Worm (Caenorhabditis elegans): ENCODE measurements around the gene C08F1.12.
"Not testable (repeated sequence)": the region's sequence is repeated elsewhere in the genome, so short reads cannot be mapped to it uniquely, and the experiment has no call there.

Gene C08F1.12

ce11 chrII:1782474-1782873, 23.8 kb downstream of the C08F1.12 start, which contains the start of gene math-4:
Gene math-4, minus strand, starts transcription at chrII:1782574.
- TF ChIP-seq elt-2 (tag; optimal IDR thresholded peaks at IDR 0.05), result peak; percentile 12
- TF ChIP-seq elt-3 (tag; optimal IDR thresholded peaks at IDR 0.05), result no peak

- TF ChIP-seq pqm-1 (tag; optimal IDR thresholded peaks at IDR 0.05); ama-1 (optimal IDR thresholded peaks at IDR 0.05); ceh-9 (tag; optimal IDR thresholded peaks at IDR 0.05): not testable (repeated sequence)
Observed at ce11 chrII:1775234-1775633, 31.0 kb downstream of the C08F1.12 start, which contains the start of gene F36H5.14. Gene F36H5.14, plus strand, starts transcription at chrII:1775534.

DNA sequence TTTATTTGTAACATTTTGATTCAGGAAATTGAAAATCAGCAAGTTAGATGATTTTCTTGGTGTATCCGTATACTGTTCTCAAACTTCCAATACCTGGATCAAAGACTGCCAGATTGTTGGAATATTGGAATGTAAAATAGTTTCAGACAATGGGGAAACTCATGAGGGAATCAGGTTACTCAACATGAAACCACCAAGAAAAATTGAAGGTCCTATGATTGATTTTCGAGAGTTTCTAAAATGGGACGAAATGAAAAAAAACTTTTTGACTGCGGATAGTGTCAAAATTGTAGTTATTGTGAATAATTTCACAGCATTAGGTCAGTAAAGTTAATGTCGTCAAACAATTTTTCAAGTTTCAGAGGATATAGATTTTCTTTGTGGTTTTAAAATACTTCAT, 34.5 kb downstream of the C08F1.12 start, which contains the start of gene math-3:
Gene math-3, plus strand, starts transcription at position 301 of the 400 bp plus-strand sequence.
- TF ChIP-seq hmg-11 (tag; optimal IDR thresholded peaks at IDR 0.05), result no peak
- no peak for TF ChIP-seq nhr-12 (tag; optimal IDR thresholded peaks at IDR 0.05)
- TF ChIP-seq eor-1 (tag; optimal IDR thresholded peaks at IDR 0.05), result no peak
- no peak for TF ChIP-seq mml-1 (tag; optimal IDR thresholded peaks at IDR 0.05)
- no peak for TF ChIP-seq ceh-9 (tag; optimal IDR thresholded peaks at IDR 0.05)
- TF ChIP-seq fkh-2 (tag; optimal IDR thresholded peaks at IDR 0.05), result no peak
- TF ChIP-seq daf-12 (tag; optimal IDR thresholded peaks at IDR 0.05), result no peak
- no peak for TF ChIP-seq aly-2 (tag; optimal IDR thresholded peaks at IDR 0.05)
- TF ChIP-seq zag-1 (tag; optimal IDR thresholded peaks at IDR 0.05), result no peak

ce11 chrII:1771347-1771746, 34.9 kb downstream of the C08F1.12 start, which contains the start of gene math-26:
Gene math-26, plus strand, starts transcription at chrII:1771647.
- TF ChIP-seq elt-2 (tag; optimal IDR thresholded peaks at IDR 0.05), result peak; percentile 21

DNA sequence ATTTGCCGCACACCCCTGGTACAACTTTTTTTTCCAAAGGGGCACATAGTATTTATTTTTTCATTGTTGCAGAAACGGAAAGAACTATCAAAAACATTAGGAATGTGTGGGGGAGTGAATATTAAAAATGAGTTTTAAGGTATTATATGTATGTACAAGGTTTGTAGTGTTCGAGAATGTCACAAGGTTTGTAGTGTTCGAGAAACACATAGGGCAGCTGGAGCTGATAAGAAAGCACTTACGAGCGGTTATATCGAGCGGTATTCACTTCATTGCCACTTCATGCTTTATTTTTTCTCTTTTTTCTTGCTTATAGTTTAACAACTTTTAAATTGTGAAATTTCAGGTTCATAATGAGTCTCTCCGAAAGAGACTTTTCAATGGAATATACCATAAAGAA, 38.8 kb downstream of the C08F1.12 start:
- TF ChIP-seq pqm-1 (tag; optimal IDR thresholded peaks at IDR 0.05) (peak; percentile 39), elt-2 (tag; optimal IDR thresholded peaks at IDR 0.05) (peak; percentile 75)

- TF ChIP-seq unc-39 (tag; optimal IDR thresholded peaks at IDR 0.05) (no peak), nhr-76 (tag; optimal IDR thresholded peaks at IDR 0.05) (no peak), jun-1 (tag; optimal IDR thresholded peaks at IDR 0.05) (no peak), daf-12 (tag; optimal IDR thresholded peaks at IDR 0.05) (no peak), fkh-10 (GFP tag; optimal IDR thresholded peaks at IDR 0.05) (no peak), lsy-12 (tag; optimal IDR thresholded peaks at IDR 0.05) (no peak), nhr-11 (tag; optimal IDR thresholded peaks at IDR 0.05) (no peak), lin-39 (tag; optimal IDR thresholded peaks at IDR 0.05) (no peak), lin-15B (tag; optimal IDR thresholded peaks at IDR 0.05) (no peak), zag-1 (tag; optimal IDR thresholded peaks at IDR 0.05) (no peak), mdl-1 (tag; optimal IDR thresholded peaks at IDR 0.05) (no peak), nhr-25 (tag; optimal IDR thresholded peaks at IDR 0.05) (no peak), elt-2 (tag; optimal IDR thresholded peaks at IDR 0.05) (no peak), ama-1 (optimal IDR thresholded peaks at IDR 0.05) (no peak), pqm-1 (tag; optimal IDR thresholded peaks at IDR 0.05) (no peak), fos-1 (tag; optimal IDR thresholded peaks at IDR 0.05) (no peak), ceh-9 (tag; optimal IDR thresholded peaks at IDR 0.05) (no peak)
Observed at ce11 chrII:1766715-1767114, 39.5 kb downstream of the C08F1.12 start.

ce11 chrII:1763072-1763471, 43.2 kb downstream of the C08F1.12 start, which contains the start of gene math-28:
Gene math-28, plus strand, starts transcription at chrII:1763372.
- TF ChIP-seq ZK546.5 (tag; optimal IDR thresholded peaks at IDR 0.05), result no peak

ce11 chrII:1761564-1761963, 44.7 kb downstream of the C08F1.12 start, which contains the start of gene F36H5.4:
Gene F36H5.4, plus strand, starts transcription at chrII:1761864.
- no peak for TF ChIP-seq ceh-28 (tag; optimal IDR thresholded peaks at IDR 0.05)
- no peak for TF ChIP-seq egl-27 (tag; optimal IDR thresholded peaks at IDR 0.05)
- no peak for TF ChIP-seq pqm-1 (tag; optimal IDR thresholded peaks at IDR 0.05)
- TF ChIP-seq tbx-2 (tag; optimal IDR thresholded peaks at IDR 0.05), result no peak
- TF ChIP-seq nhr-77 (tag; optimal IDR thresholded peaks at IDR 0.05), result no peak
- TF ChIP-seq unc-62 (GFP tag; optimal IDR thresholded peaks at IDR 0.05), result no peak
- TF ChIP-seq elt-3 (tag; optimal IDR thresholded peaks at IDR 0.05), result no peak
- no peak for TF ChIP-seq hmg-11 (tag; optimal IDR thresholded peaks at IDR 0.05)
- TF ChIP-seq nhr-237 (tag; optimal IDR thresholded peaks at IDR 0.05), result no peak
- TF ChIP-seq elt-2 (tag; optimal IDR thresholded peaks at IDR 0.05), result no peak
- no peak for TF ChIP-seq unc-39 (tag; optimal IDR thresholded peaks at IDR 0.05)
